Worm (Caenorhabditis elegans) whole organism, young adult: ENCODE measurements around the gene C42D8.1.

Experiments
- B0336.3 ChIP-seq: fragments of 200-800 bp; sonication (Bioruptor generic); IDR thresholded peaks from 2 replicates; pipeline ENCODE4 v1.3.6; 2022; ENCODE audit warnings: missing genetic modification characterization, missing compliant biosample characterization
- F23B12.7 ChIP-seq: sonication (generic microtip); optimal IDR thresholded peaks from 2 replicates; lab custom pipeline; 2017; ENCODE audit warnings: missing genetic modification characterization, mild to moderate bottlenecking, missing compliant biosample characterization, antibody characterized with exemption, moderate library complexity; ENCODE audit not compliant: insufficient read depth
- F49E8.2 ChIP-seq: sonication (generic microtip); optimal IDR thresholded peaks from 3 replicates; lab custom pipeline; 2017; ENCODE audit warnings: missing genetic modification characterization, mild to moderate bottlenecking, missing compliant biosample characterization, antibody characterized with exemption, moderate library complexity; ENCODE audit not compliant: insufficient read depth
- F57C9.4 ChIP-seq: sonication (generic microtip); optimal IDR thresholded peaks from 2 replicates; lab custom pipeline; 2017; ENCODE audit warnings: mild to moderate bottlenecking, missing genetic modification characterization, missing compliant biosample characterization
- K12H6.12 ChIP-seq: fragments of 200-800 bp; sonication (Bioruptor generic); optimal IDR thresholded peaks from 2 replicates; lab custom pipeline; 2018; ENCODE audit warnings: mild to moderate bottlenecking, missing genetic modification characterization, missing compliant biosample characterization
- Y53G8AR.9 ChIP-seq: fragments of 200-800 bp; sonication (Bioruptor generic); conservative IDR thresholded peaks from 2 replicates; pipeline ENCODE4 v1.3.6; 2022; ENCODE audit warnings: missing genetic modification reagents, missing genetic modification characterization, missing compliant biosample characterization
- Y79H2A.3 ChIP-seq: fragments of 200-800 bp; sonication (Bioruptor generic); conservative IDR thresholded peaks from 2 replicates; pipeline ENCODE4 v1.3.6; 2022; ENCODE audit warnings: missing genetic modification reagents, missing genetic modification characterization, missing compliant biosample characterization
- Y95B8A.8 ChIP-seq: fragments of 200-800 bp; sonication (Bioruptor generic); IDR thresholded peaks from 2 replicates; pipeline ENCODE4 v1.3.6; 2022; ENCODE audit warnings: missing genetic modification reagents, missing genetic modification characterization, missing compliant biosample characterization
- aptf-2 ChIP-seq: fragments of 200-800 bp; sonication (Bioruptor generic); conservative IDR thresholded peaks from 2 replicates; pipeline ENCODE4 v1.3.6; 2022; ENCODE audit warnings: missing genetic modification reagents, missing genetic modification characterization, missing compliant biosample characterization
- atf-7 ChIP-seq: sonication (generic microtip); optimal IDR thresholded peaks from 2 replicates; lab custom pipeline; 2017; ENCODE audit warnings: mild to moderate bottlenecking, missing genetic modification characterization, missing compliant biosample characterization
- attf-5 ChIP-seq: fragments of 200-800 bp; sonication (Bioruptor generic); optimal IDR thresholded peaks from 2 replicates; lab custom pipeline; 2018; ENCODE audit warnings: mild to moderate bottlenecking, missing genetic modification characterization, missing compliant biosample characterization
- ceh-100 ChIP-seq: fragments of 200-800 bp; sonication (Bioruptor generic); IDR thresholded peaks from 2 replicates; pipeline ENCODE4 v1.3.6; 2022; ENCODE audit warnings: missing genetic modification reagents, missing genetic modification characterization, missing compliant biosample characterization
- ceh-27 ChIP-seq: fragments of 200-800 bp; sonication (Bioruptor generic); optimal IDR thresholded peaks from 2 replicates; lab custom pipeline; 2018; ENCODE audit warnings: mild to moderate bottlenecking, missing genetic modification characterization, moderate library complexity, missing compliant biosample characterization
- ceh-40 ChIP-seq: fragments of 200-800 bp; sonication (Bioruptor generic); IDR thresholded peaks from 2 replicates; pipeline ENCODE4 v1.3.6; 2022; ENCODE audit warnings: missing genetic modification characterization, missing compliant biosample characterization
- chd-7 ChIP-seq: sonication (generic microtip); optimal IDR thresholded peaks from 2 replicates; lab custom pipeline; 2016; ENCODE audit warnings: mild to moderate bottlenecking, missing genetic modification characterization, moderate library complexity, missing compliant biosample characterization
- dox-1 ChIP-seq: fragments of 200-800 bp; sonication (Bioruptor generic); IDR thresholded peaks from 2 replicates; pipeline ENCODE4 v1.3.6; 2022; ENCODE audit warnings: missing genetic modification reagents, missing genetic modification characterization, missing compliant biosample characterization
- egrh-3 ChIP-seq: fragments of 200-800 bp; sonication (Bioruptor generic); IDR thresholded peaks from 2 replicates; pipeline ENCODE4 v1.3.6; 2022; ENCODE audit warnings: missing genetic modification reagents, missing genetic modification characterization, missing compliant biosample characterization
- fkh-3 ChIP-seq: sonication (generic microtip); optimal IDR thresholded peaks from 2 replicates; lab custom pipeline; 2016; ENCODE audit warnings: mild to moderate bottlenecking, missing genetic modification characterization, missing compliant biosample characterization
- hlh-12 ChIP-seq: sonication (generic microtip); optimal IDR thresholded peaks from 2 replicates; lab custom pipeline; 2016; ENCODE audit warnings: missing genetic modification characterization, missing compliant biosample characterization
- hmg-20 ChIP-seq: fragments of 200-800 bp; sonication (Bioruptor generic); IDR thresholded peaks from 2 replicates; pipeline ENCODE4 v1.3.6; 2022; ENCODE audit warnings: missing genetic modification reagents, missing genetic modification characterization, missing compliant biosample characterization
- nhr-120 ChIP-seq: fragments of 200-800 bp; sonication (Bioruptor generic); IDR thresholded peaks from 2 replicates; pipeline ENCODE4 v1.3.6; 2022; ENCODE audit warnings: missing genetic modification characterization, missing compliant biosample characterization
- pbrm-1 ChIP-seq: fragments of 200-800 bp; sonication (Bioruptor generic); IDR thresholded peaks from 2 replicates; pipeline ENCODE4 v1.3.6; 2022; ENCODE audit warnings: missing genetic modification reagents, missing genetic modification characterization, missing compliant biosample characterization
- rcor-1 ChIP-seq: fragments of 200-800 bp; sonication (Bioruptor generic); IDR thresholded peaks from 2 replicates; pipeline ENCODE4 v1.3.6; 2022; ENCODE audit warnings: missing genetic modification reagents, missing genetic modification characterization, missing compliant biosample characterization
- sdz-38 ChIP-seq: sonication (generic microtip); optimal IDR thresholded peaks from 2 replicates; lab custom pipeline; 2016; ENCODE audit warnings: missing genotype, missing genetic modification characterization, missing compliant biosample characterization
- sea-2 ChIP-seq: fragments of 200-800 bp; sonication (Bioruptor generic); IDR thresholded peaks from 2 replicates; pipeline ENCODE4 v1.3.6; 2022; ENCODE audit warnings: missing genetic modification characterization, missing compliant biosample characterization
- unc-130 ChIP-seq: sonication (generic microtip); optimal IDR thresholded peaks from 2 replicates; lab custom pipeline; 2016; ENCODE audit warnings: missing genetic modification reagents, missing genetic modification characterization, missing compliant biosample characterization
- unc-62 ChIP-seq: fragments of 150-350 bp; optimal IDR thresholded peaks from 2 replicates; lab custom pipeline; 2014; ENCODE audit warnings: missing biosample characterization, missing genetic modification reagents, missing genetic modification characterization
- zfh-2 ChIP-seq: fragments of 200-800 bp; sonication (Bioruptor generic); conservative IDR thresholded peaks from 2 replicates; pipeline ENCODE4 v1.3.6; 2022; ENCODE audit warnings: missing genetic modification reagents, missing genetic modification characterization, missing compliant biosample characterization
- ztf-18 ChIP-seq: sonication (generic microtip); optimal IDR thresholded peaks from 2 replicates; lab custom pipeline; 2016; ENCODE audit warnings: missing genotype, mild to moderate bottlenecking, missing genetic modification characterization, missing compliant biosample characterization
- ztf-22 ChIP-seq: fragments of 200-800 bp; sonication (Bioruptor generic); optimal IDR thresholded peaks from 2 replicates; lab custom pipeline; 2018; ENCODE audit warnings: mild to moderate bottlenecking, missing genetic modification characterization, moderate library complexity, missing compliant biosample characterization
- ztf-25 ChIP-seq: fragments of 200-800 bp; sonication (Bioruptor generic); IDR thresholded peaks from 2 replicates; pipeline ENCODE4 v1.3.6; 2022; ENCODE audit warnings: missing genetic modification reagents, missing genetic modification characterization, missing compliant biosample characterization
- ztf-28 ChIP-seq: fragments of 200-800 bp; sonication (Bioruptor generic); IDR thresholded peaks from 2 replicates; pipeline ENCODE4 v1.3.6; 2022; ENCODE audit warnings: missing genetic modification reagents, missing genetic modification characterization, missing compliant biosample characterization

Gene C42D8.1

DNA sequence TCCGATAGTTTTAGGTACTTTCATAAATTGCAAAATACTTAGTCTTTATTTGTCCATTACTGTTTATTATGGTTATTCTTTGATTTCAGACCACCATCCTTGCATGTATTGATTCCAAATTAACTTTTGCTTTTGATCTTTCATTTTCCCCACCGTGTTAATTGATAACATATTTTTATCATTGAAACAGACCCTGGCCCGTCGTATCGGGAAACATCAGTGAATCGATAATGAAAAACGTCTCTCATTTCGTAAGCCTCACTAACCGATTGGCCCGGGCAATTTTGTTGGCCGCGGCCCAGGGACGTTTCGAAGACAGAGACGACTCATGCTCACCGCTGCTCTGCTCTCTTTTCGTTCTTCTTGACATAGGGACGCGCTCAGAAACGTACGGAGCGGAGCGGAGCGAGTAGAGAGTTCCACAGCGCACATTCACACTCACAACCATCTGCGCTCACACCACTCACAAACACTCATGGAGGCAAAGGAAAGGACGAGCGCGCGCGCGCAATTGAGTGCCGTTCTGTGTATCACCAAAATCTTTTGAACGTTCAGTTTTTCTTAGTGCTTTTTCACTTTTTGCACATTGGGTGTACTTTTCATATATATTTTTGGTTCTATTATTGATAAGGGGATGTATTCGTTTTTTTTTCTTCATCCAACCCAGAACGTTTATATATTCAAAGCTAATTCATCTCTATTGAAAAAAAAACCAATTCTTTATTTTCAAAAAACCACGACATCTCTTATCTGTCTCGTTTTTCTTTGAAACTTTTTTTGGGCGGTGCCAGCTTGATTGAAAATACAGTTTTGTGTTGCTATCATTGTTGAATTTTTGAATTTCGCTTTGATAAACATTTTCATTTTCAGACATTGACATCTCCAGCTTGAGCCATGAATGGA is 45.3 kb upstream of the C42D8.1 start, which contains the start of gene C24H10.2 (continued):
- TF ChIP-seq unc-62 (GFP tag; lab: Kevin White, UChicago) = no peak
- no peak for TF ChIP-seq aptf-2 (GFP tag; lab: Robert Waterston, UW)
- TF ChIP-seq atf-7 (tag; lab: Kevin White, UChicago) = no peak
- TF ChIP-seq hmg-20 (GFP tag; lab: Robert Waterston, UW) = no peak
- no peak for TF ChIP-seq ceh-100 (GFP tag; lab: Robert Waterston, UW)
- no peak for TF ChIP-seq sdz-38
- no peak for TF ChIP-seq F57C9.4 (tag; lab: Kevin White, UChicago)
- TF ChIP-seq sea-2 (GFP tag; lab: Robert Waterston, UW) = no peak

DNA sequence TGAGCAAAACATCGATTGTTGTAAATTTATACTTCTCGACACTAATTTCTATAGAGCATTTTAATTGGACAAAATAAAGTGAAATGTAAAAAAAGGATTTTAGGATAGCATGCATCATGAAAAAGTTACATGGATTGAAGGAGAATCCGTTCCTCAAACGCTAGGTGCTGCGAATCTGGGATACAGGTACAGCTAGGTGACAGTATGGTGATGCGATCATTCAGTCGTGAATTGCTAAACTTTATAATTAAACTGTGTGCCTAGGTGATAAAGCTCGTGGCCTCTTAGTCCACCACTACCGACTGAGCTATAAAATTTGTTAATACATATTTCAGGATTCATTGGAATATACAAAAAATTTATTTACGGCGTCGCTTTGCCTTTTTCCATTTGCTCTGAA is 42.7 kb upstream of the C42D8.1 start:
- TF ChIP-seq fkh-3 (tag; lab: Kevin White, UChicago) = no peak
- no peak for TF ChIP-seq ceh-40 (GFP tag; lab: Robert Waterston, UW)
- TF ChIP-seq nhr-120 (GFP tag; lab: Robert Waterston, UW) = no peak
- no peak for TF ChIP-seq attf-5
- no peak for TF ChIP-seq dox-1 (GFP tag; lab: Robert Waterston, UW)
- TF ChIP-seq Y79H2A.3 (GFP tag; lab: Robert Waterston, UW) = no peak
- no peak for TF ChIP-seq F23B12.7 (tag; lab: Kevin White, UChicago)
- TF ChIP-seq ztf-22 (GFP tag; lab: Kevin White, UChicago) = no peak
- TF ChIP-seq sea-2 (GFP tag; lab: Robert Waterston, UW) = no peak

DNA sequence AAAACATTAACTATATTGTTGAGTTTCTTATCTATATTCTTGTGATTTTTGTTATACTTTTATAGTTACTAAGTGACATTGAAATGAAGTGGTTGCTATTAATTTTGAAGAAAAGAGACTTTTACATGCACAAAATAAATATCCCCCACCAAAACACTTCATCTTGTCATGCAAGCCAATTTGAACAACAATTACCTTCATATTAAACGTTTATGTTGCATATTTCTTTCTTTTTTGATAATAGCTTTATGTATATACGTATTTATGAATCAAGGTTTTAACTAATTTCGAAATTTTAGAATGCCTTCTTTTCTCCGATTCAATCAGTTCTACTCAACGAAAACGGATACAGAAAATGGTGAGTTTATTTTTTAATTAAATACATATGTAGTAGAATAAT is 41.5 kb upstream of the C42D8.1 start, which contains the start of gene clc-7:
Gene clc-7, plus strand, starts transcription at position 301 of the 400 bp plus-strand sequence.
- TF ChIP-seq sea-2 (GFP tag; lab: Robert Waterston, UW) (no peak), unc-62 (GFP tag; lab: Kevin White, UChicago) (no peak), Y53G8AR.9 (GFP tag; lab: Robert Waterston, UW) (no peak), unc-130 (GFP tag; lab: Kevin White, UChicago) (no peak), hmg-20 (GFP tag; lab: Robert Waterston, UW) (no peak), chd-7 (no peak), B0336.3 (no peak), ceh-27 (no peak), K12H6.12 (no peak), zfh-2 (GFP tag; lab: Robert Waterston, UW) (no peak), pbrm-1 (no peak), hlh-12 (tag; lab: Kevin White, UChicago) (no peak), F57C9.4 (tag; lab: Kevin White, UChicago) (no peak), ztf-28 (GFP tag; lab: Robert Waterston, UW) (no peak), ztf-18 (tag; lab: Kevin White, UChicago) (no peak), egrh-3 (GFP tag; lab: Robert Waterston, UW) (no peak), Y95B8A.8 (GFP tag; lab: Robert Waterston, UW) (no peak), ztf-25 (GFP tag; lab: Robert Waterston, UW) (no peak), rcor-1 (GFP tag; lab: Robert Waterston, UW) (no peak)

DNA sequence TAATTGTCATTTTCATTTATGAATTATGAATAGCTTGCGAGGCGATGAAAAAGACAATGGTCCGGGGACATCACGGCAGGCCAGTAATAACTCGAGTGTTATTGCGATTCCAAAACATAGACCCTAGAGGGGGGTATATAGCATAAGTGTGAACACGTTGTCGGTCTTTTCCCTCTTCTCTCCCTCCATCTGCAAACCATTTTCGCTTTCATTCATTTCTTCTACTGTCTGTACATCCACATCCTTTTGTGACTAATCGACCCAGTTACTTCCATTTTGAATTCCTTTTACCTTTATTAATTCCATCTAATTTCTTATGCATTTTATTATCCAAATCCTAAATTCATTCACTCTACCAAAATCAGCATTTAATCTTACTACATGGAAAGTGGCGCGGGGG is 38.3 kb upstream of the C42D8.1 start:
- TF ChIP-seq F49E8.2 (tag; lab: Kevin White, UChicago) = no peak
